Worm (Caenorhabditis elegans): ENCODE measurements around the gene K02A2.5.
A peak's percentile ranks its signal among the peaks of the same experiment; 100 is the strongest.

The K02A2.5 gene

ce11 chrII:7385442-7385841 is 26.4 kb downstream of the K02A2.5 start, which contains the start of gene sre-3:
TSS of gene sre-3 (plus strand) at chrII:7385742.
- TF ChIP-seq efl-3 (GFP tag; optimal IDR thresholded peaks at IDR 0.05) (no peak), egl-27 (tag; optimal IDR thresholded peaks at IDR 0.05) (no peak)

DNA sequence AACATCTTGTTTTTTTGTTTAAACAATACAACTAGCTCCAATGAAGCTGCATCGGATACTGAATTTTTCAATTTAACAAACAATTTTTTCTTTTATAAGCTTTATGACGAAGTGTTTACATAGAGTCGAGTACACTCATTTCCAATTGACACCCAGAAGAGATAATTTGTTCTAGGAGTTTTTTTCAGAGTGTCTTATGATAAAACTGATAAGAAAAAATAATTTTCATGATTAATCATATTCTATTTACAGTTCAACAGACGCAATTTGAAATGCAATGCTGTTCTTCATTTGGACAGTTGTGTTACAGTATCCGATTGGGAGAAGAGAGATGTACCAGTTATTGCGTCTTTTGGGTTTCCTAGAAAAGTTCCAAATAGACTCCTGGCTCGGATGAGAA is 29.9 kb downstream of the K02A2.5 start:
- no peak for TF ChIP-seq unc-30 (tag; optimal IDR thresholded peaks at IDR 0.05)
- TF ChIP-seq nhr-19 (GFP tag; conservative IDR thresholded peaks at IDR 0.05): no peak
- TF ChIP-seq rnt-1 (tag; optimal IDR thresholded peaks at IDR 0.05): no peak
- TF ChIP-seq unc-98 (GFP tag; IDR thresholded peaks at IDR 0.05): no peak

- TF ChIP-seq nhr-71 (tag; optimal IDR thresholded peaks at IDR 0.05): no peak
Observed at ce11 chrII:7381142-7381611, 30.7 kb downstream of the K02A2.5 start, which contains the start of gene C07D10.5. TSS of gene C07D10.5 (plus strand) at chrII:7381561.

ce11 chrII:7379021-7379420 is 32.8 kb downstream of the K02A2.5 start, which contains the start of gene C07D10.6:
TSS of gene C07D10.6 (plus strand) at chrII:7379321.
- TF ChIP-seq C04F5.9 (tag; optimal IDR thresholded peaks at IDR 0.05): no peak
- no peak for TF ChIP-seq blmp-1 (tag; optimal IDR thresholded peaks at IDR 0.05)
- TF ChIP-seq unc-30 (tag; optimal IDR thresholded peaks at IDR 0.05): no peak
- TF ChIP-seq fkh-4 (tag; optimal IDR thresholded peaks at IDR 0.05; ENCODE audit: borderline replicate concordance): no peak
- no peak for TF ChIP-seq nhr-84 (tag; optimal IDR thresholded peaks at IDR 0.05)
- TF ChIP-seq unc-62 (GFP tag; optimal IDR thresholded peaks at IDR 0.05): no peak
- TF ChIP-seq alr-1 (tag; optimal IDR thresholded peaks at IDR 0.05; ENCODE audit: borderline replicate concordance): no peak
- TF ChIP-seq ceh-90 (tag; optimal IDR thresholded peaks at IDR 0.05): no peak
- no peak for TF ChIP-seq nhr-47 (tag; optimal IDR thresholded peaks at IDR 0.05)
- no peak for TF ChIP-seq fkh-10 (GFP tag; optimal IDR thresholded peaks at IDR 0.05)
- TF ChIP-seq skn-1 (tag; optimal IDR thresholded peaks at IDR 0.05): no peak
- TF ChIP-seq hlh-17 (GFP tag; optimal IDR thresholded peaks at IDR 0.05; ENCODE audit: borderline replicate concordance): no peak

DNA sequence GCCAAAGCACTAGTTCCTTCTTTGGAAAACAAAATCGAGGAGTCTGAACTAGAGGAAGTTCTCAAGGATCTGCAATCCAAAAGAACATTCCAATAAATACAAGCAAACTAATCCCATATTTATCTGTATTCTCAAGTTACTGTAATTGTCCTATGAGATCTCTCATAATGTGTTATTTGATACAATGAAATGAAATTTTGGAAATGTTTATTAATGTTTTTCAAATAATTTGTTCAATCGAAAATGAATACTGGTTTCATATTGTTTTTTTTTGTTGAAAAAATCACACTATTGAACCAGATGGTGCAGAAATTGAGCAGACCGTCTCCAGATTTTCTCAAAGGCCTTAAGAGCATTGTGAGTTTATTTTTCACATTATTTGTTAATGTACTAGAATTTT is 36.9 kb downstream of the K02A2.5 start, which contains the start of gene F43E2.1:
TSS of gene F43E2.1 (plus strand) at position 301 of the 400 bp plus-strand sequence.
- TF ChIP-seq efl-1 (optimal IDR thresholded peaks at IDR 0.05) (no peak), efl-1 (GFP tag; optimal IDR thresholded peaks at IDR 0.05 in 1 of 2) (peak in 1 of 2 experiments; percentile 79), unc-62 (GFP tag; optimal IDR thresholded peaks at IDR 0.05) (no peak), nhr-71 (tag; optimal IDR thresholded peaks at IDR 0.05) (no peak), nhr-77 (tag; optimal IDR thresholded peaks at IDR 0.05) (no peak)

DNA sequence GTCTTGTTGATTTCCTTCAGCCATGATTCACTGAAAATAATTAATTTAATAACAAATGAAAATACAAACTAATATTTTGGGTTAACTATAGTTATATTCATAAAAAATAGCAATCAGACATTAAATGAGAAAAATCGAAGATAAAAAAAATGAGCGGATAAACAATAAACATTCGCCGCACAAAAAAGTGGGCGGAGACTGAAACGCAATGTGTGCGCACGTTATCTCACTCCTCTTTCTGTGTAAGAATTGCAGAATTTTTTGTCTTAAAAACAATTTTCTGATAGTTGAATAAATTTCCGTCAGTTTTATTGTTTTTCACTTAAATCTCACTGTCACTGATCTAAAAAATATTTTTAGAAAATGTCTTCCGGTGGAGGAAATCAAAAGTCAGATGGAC is 37.7 kb downstream of the K02A2.5 start, which contains the start of the genes mtch-1 and rpb-4:
TSS of gene mtch-1 (minus strand) at position 24 of the 400 bp plus-strand sequence.
TSS of gene rpb-4 (plus strand) at position 353 of the 400 bp plus-strand sequence.
- peak; percentile 20 to 66 for TF ChIP-seq lsy-2 (tag; optimal IDR thresholded peaks at IDR 0.05)
- TF ChIP-seq lin-15B (tag; optimal IDR thresholded peaks at IDR 0.05): no peak
- TF ChIP-seq fos-1 (tag; optimal IDR thresholded peaks at IDR 0.05): no peak
- peak; percentile 33 for TF ChIP-seq nhr-71 (tag; optimal IDR thresholded peaks at IDR 0.05)
- peak; percentile 58 for TF ChIP-seq C16A3.4 (tag; optimal IDR thresholded peaks at IDR 0.05)
- TF ChIP-seq sox-4 (tag; optimal IDR thresholded peaks at IDR 0.05): no peak
- no peak for TF ChIP-seq lin-39 (tag; optimal IDR thresholded peaks at IDR 0.05)
- peak; percentile 50 for TF ChIP-seq skn-1 (tag; optimal IDR thresholded peaks at IDR 0.05)
- no peak for TF ChIP-seq egl-13 (tag; optimal IDR thresholded peaks at IDR 0.05)
- no peak for TF ChIP-seq hlh-17 (GFP tag; optimal IDR thresholded peaks at IDR 0.05; ENCODE audit: borderline replicate concordance)
- TF ChIP-seq unc-62 (GFP tag; optimal IDR thresholded peaks at IDR 0.05): no peak
- no peak for TF ChIP-seq ama-1 (optimal IDR thresholded peaks at IDR 0.05)
- TF ChIP-seq efl-3 (GFP tag; optimal IDR thresholded peaks at IDR 0.05): no peak
- TF ChIP-seq pqm-1 (tag; optimal IDR thresholded peaks at IDR 0.05): no peak
- no peak for TF ChIP-seq zag-1 (tag; optimal IDR thresholded peaks at IDR 0.05)
- TF ChIP-seq nhr-20 (tag; optimal IDR thresholded peaks at IDR 0.05): peak; percentile 23
- no peak for TF ChIP-seq ceh-88 (GFP tag; IDR thresholded peaks at IDR 0.05)
- TF ChIP-seq efl-1 (optimal IDR thresholded peaks at IDR 0.05): peak; percentile 30 to 39
- peak; percentile 12 to 14 for TF ChIP-seq efl-1 (GFP tag; optimal IDR thresholded peaks at IDR 0.05 in 1 of 2)
- peak; percentile 31 for TF ChIP-seq blmp-1 (tag; optimal IDR thresholded peaks at IDR 0.05)
- no peak for TF ChIP-seq lin-13 (GFP tag; optimal IDR thresholded peaks at IDR 0.05)
- peak; percentile 54 for TF ChIP-seq lir-3 (tag; optimal IDR thresholded peaks at IDR 0.05; ENCODE audit: poor library complexity)
- peak; percentile 1 for TF ChIP-seq unc-130 (tag; optimal IDR thresholded peaks at IDR 0.05)
- peak in 1 of 2 experiments; percentile 25 for TF ChIP-seq lin-35 (GFP tag; optimal IDR thresholded peaks at IDR 0.05)
- peak; percentile 23 for TF ChIP-seq F16B12.6 (tag; optimal IDR thresholded peaks at IDR 0.05)
- TF ChIP-seq dpl-1 (GFP tag; optimal IDR thresholded peaks at IDR 0.05): peak in 2 of 3 experiments; percentile 41 to 50
- peak; percentile 1 for TF ChIP-seq swsn-7 (tag; optimal IDR thresholded peaks at IDR 0.05)
- TF ChIP-seq nhr-84 (tag; optimal IDR thresholded peaks at IDR 0.05): no peak
- TF ChIP-seq ceh-8 (GFP tag; optimal IDR thresholded peaks at IDR 0.05): no peak
- TF ChIP-seq aly-2 (tag; optimal IDR thresholded peaks at IDR 0.05): no peak

Data from whole organism, L1 larva.